Worm (Caenorhabditis elegans) whole organism, midembryonic: Measurements from ENCODE around the gene F09C8.2.

Experiments used
- T22C8.4 ChIP-seq: fragments of 200-800 bp; sonication (Bioruptor generic); IDR thresholded peaks from 2 replicates; pipeline ENCODE4 v1.3.6; 2022; ENCODE audit warnings: missing genetic modification characterization, missing compliant biosample characterization
- flt-1 ChIP-seq: fragments of 200-800 bp; sonication (Bioruptor generic); IDR thresholded peaks from 2 replicates; pipeline ENCODE4 v1.3.6; 2022; ENCODE audit warnings: missing genetic modification characterization, missing compliant biosample characterization
- klf-2 ChIP-seq: fragments of 200-800 bp; sonication (Bioruptor generic); conservative IDR thresholded peaks from 2 replicates; pipeline ENCODE4 v1.3.6; 2022; ENCODE audit warnings: missing genetic modification reagents, missing genetic modification characterization, missing compliant biosample characterization
- med-1 ChIP-seq: sonication (generic microtip); optimal IDR thresholded peaks from 2 replicates; lab custom pipeline; 2017; ENCODE audit warnings: missing genetic modification characterization, mild to moderate bottlenecking, missing compliant biosample characterization, antibody characterized with exemption, missing genetic modification reagents; ENCODE audit not compliant: insufficient read depth
- tab-1 ChIP-seq: fragments of 200-800 bp; sonication (Bioruptor generic); IDR thresholded peaks from 2 replicates; pipeline ENCODE4 v1.3.6; 2022; ENCODE audit warnings: missing genetic modification characterization, missing compliant biosample characterization
- ztf-23 ChIP-seq: fragments of 200-800 bp; sonication (Bioruptor generic); IDR thresholded peaks from 2 replicates; pipeline ENCODE4 v1.3.6; 2022; ENCODE audit warnings: missing genetic modification reagents, missing genetic modification characterization, missing compliant biosample characterization

- TF ChIP-seq T22C8.4 (no peak), tab-1 (no peak), ztf-23 (no peak), klf-2 (no peak), med-1 (GFP tag; lab: Kevin White, UChicago) (no peak), flt-1 (GFP tag; lab: Robert Waterston, UW) (no peak)
Measured at ce11 chrX:16146972-16147593, at the start of gene F09C8.2.
